Fruit fly (Drosophila melanogaster): ENCODE data around the gene CG15317.
A peak's percentile ranks its signal among the peaks of the same experiment; 100 is the strongest.

Gene CG15317

dm6 chrX:9556397-9556796 lies at the start of gene CG15317:
Gene CG15317, minus strand, starts transcription at chrX:9556544.
- TF ChIP-seq CG17801 (GFP tag; optimal IDR thresholded peaks at IDR 0.05; ENCODE audit: partially characterized antibody), result no peak

dm6 chrX:9605783-9606182 lies 49.4 kb upstream of the CG15317 start, which contains the start of gene Lst8:
Gene Lst8, minus strand, starts transcription at chrX:9605969.
- peak; percentile 51 for TF ChIP-seq CG17801 (GFP tag; optimal IDR thresholded peaks at IDR 0.05; ENCODE audit: partially characterized antibody)

dm6 chrX:9600818-9601732 lies 44.7 kb upstream of the CG15317 start, which contains the start of gene Gga:
Gene Gga, plus strand, starts transcription at chrX:9601030.
- peak; percentile 50 for TF ChIP-seq CG17801 (GFP tag; optimal IDR thresholded peaks at IDR 0.05; ENCODE audit: partially characterized antibody)

dm6 chrX:9600083-9600817 lies 43.9 kb upstream of the CG15317 start:
- TF ChIP-seq CG17801 (GFP tag; optimal IDR thresholded peaks at IDR 0.05; ENCODE audit: partially characterized antibody), result no peak

dm6 chrX:9599158-9600082 lies 43.1 kb upstream of the CG15317 start:
- TF ChIP-seq CG17801 (GFP tag; optimal IDR thresholded peaks at IDR 0.05; ENCODE audit: partially characterized antibody), result no peak

dm6 chrX:9598106-9598505 lies 41.8 kb upstream of the CG15317 start:
- no peak for TF ChIP-seq CG17801 (GFP tag; optimal IDR thresholded peaks at IDR 0.05; ENCODE audit: partially characterized antibody)

- TF ChIP-seq CG17801 (GFP tag; optimal IDR thresholded peaks at IDR 0.05; ENCODE audit: partially characterized antibody), result no peak
Measured at dm6 chrX:9595312-9595931, 39.1 kb upstream of the CG15317 start.

dm6 chrX:9594446-9594845 lies 38.1 kb upstream of the CG15317 start:
- no peak for TF ChIP-seq CG17801 (GFP tag; optimal IDR thresholded peaks at IDR 0.05; ENCODE audit: partially characterized antibody)

- TF ChIP-seq CG17801 (GFP tag; optimal IDR thresholded peaks at IDR 0.05; ENCODE audit: partially characterized antibody), result no peak
Measured at dm6 chrX:9590592-9590991, 34.2 kb upstream of the CG15317 start.

- TF ChIP-seq CG17801 (GFP tag; optimal IDR thresholded peaks at IDR 0.05; ENCODE audit: partially characterized antibody), result peak; percentile 94
Measured at dm6 chrX:9589928-9590327, 33.6 kb upstream of the CG15317 start.

dm6 chrX:9587881-9588280 lies 31.5 kb upstream of the CG15317 start:
- no peak for TF ChIP-seq CG17801 (GFP tag; optimal IDR thresholded peaks at IDR 0.05; ENCODE audit: partially characterized antibody)

dm6 chrX:9586627-9587026 lies 30.3 kb upstream of the CG15317 start:
- no peak for TF ChIP-seq CG17801 (GFP tag; optimal IDR thresholded peaks at IDR 0.05; ENCODE audit: partially characterized antibody)

dm6 chrX:9586038-9586437 lies 29.7 kb upstream of the CG15317 start:
- TF ChIP-seq CG17801 (GFP tag; optimal IDR thresholded peaks at IDR 0.05; ENCODE audit: partially characterized antibody), result no peak

dm6 chrX:9585359-9586002 lies 29.1 kb upstream of the CG15317 start, which contains the start of gene Hex-A:
Gene Hex-A, plus strand, starts transcription at chrX:9585675.
- TF ChIP-seq CG17801 (GFP tag; optimal IDR thresholded peaks at IDR 0.05; ENCODE audit: partially characterized antibody), result peak; percentile 100

All from ovary, adult (tissue).